Fruit fly (Drosophila melanogaster): ENCODE results near the gene CG7888.

Gene CG7888

DNA sequence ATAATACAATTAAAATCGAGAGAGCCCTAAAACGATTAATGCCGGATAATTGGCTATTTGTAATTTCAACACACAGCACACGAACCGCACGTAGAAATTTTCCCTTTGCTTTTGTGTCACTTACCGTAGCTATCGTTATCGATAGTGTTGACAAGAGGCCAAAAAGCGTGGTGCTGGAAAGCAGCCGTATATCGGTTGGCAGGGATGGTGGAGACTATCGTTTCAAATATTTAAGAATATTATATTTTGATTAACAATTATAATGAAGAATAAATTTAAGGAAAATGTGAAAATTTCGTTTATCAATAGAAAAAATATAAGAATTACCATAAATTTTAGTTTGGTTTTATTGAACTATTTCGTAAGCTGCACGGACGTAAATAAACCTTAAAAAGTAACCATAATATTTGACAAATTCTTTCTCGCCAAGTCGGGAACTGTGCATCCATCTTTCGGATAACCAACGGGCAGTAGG, 39.2 kb downstream of the CG7888 start, which contains the start of gene JIL-1 (continued):
- TF ChIP-seq CG12391 (tag; optimal IDR thresholded peaks at IDR 0.05): peak; percentile 71
- peak; percentile 37; the same call in 1 of the 2 replicates for TF ChIP-seq ttk (GFP tag; IDR thresholded peaks at IDR 0.05)
- TF ChIP-seq Dek (tag; optimal IDR thresholded peaks at IDR 0.05): peak; percentile 65
- TF ChIP-seq CG13123 (GFP tag; optimal IDR thresholded peaks at IDR 0.05): peak; percentile 39
- TF ChIP-seq Six4 (GFP tag; optimal IDR thresholded peaks at IDR 0.05): no peak
- peak; percentile 22 for TF ChIP-seq Dp (GFP tag; optimal IDR thresholded peaks at IDR 0.05)
- peak; percentile 79 for TF ChIP-seq pzg (GFP tag; optimal IDR thresholded peaks at IDR 0.05)
- TF ChIP-seq Hr39 (optimal IDR thresholded peaks at IDR 0.05): no peak
- no peak for TF ChIP-seq CG31365 (tag; optimal IDR thresholded peaks at IDR 0.05)
- peak; percentile 65 for TF ChIP-seq lab (GFP tag; optimal IDR thresholded peaks at IDR 0.05)
- TF ChIP-seq stwl (tag; optimal IDR thresholded peaks at IDR 0.05): peak; percentile 66
- no peak for TF ChIP-seq zf30C (GFP tag; optimal IDR thresholded peaks at IDR 0.05)
- peak; percentile 51 for TF ChIP-seq ems (GFP tag; optimal IDR thresholded peaks at IDR 0.05)
- TF ChIP-seq gsb (GFP tag; IDR thresholded peaks at IDR 0.05): peak; percentile 28; the same call in 1 of the 2 replicates
- peak; percentile 10 for TF ChIP-seq HLHmδ (GFP tag; optimal IDR thresholded peaks at IDR 0.05)
- TF ChIP-seq CG17612 (GFP tag; IDR thresholded peaks at IDR 0.05): no peak
- TF ChIP-seq h (optimal IDR thresholded peaks at IDR 0.05): no peak
- TF ChIP-seq psq (GFP tag; optimal IDR thresholded peaks at IDR 0.05): peak; percentile 88
- TF ChIP-seq vvl (GFP tag; IDR thresholded peaks at IDR 0.05): peak; percentile 87
- no peak for TF ChIP-seq kni (GFP tag; optimal IDR thresholded peaks at IDR 0.05)
- TF ChIP-seq tll (GFP tag; optimal IDR thresholded peaks at IDR 0.05): no peak
- TF ChIP-seq BEAF-32 (GFP tag; optimal IDR thresholded peaks at IDR 0.05): peak; percentile 89
- peak; percentile 76 for TF ChIP-seq Xrp1 (GFP tag; IDR thresholded peaks at IDR 0.05)
- peak; percentile 58 to 60 for TF ChIP-seq dpn (GFP tag; optimal IDR thresholded peaks at IDR 0.05)
- no peak for TF ChIP-seq kah (GFP tag; optimal IDR thresholded peaks at IDR 0.05)
- peak; percentile 65 for TF ChIP-seq Nf-YC (tag; optimal IDR thresholded peaks at IDR 0.05)
- TF ChIP-seq Nf-YA (GFP tag; IDR thresholded peaks at IDR 0.05): peak; percentile 9; the same call in 1 of the 2 replicates
- TF ChIP-seq CG12769 (tag; optimal IDR thresholded peaks at IDR 0.05): peak; percentile 35
- peak; percentile 12 for TF ChIP-seq CG8924 (tag; optimal IDR thresholded peaks at IDR 0.05)
- TF ChIP-seq bigmax (GFP tag; optimal IDR thresholded peaks at IDR 0.05): no peak
- TF ChIP-seq zfh1 (GFP tag; IDR thresholded peaks at IDR 0.05): peak; percentile 85; the same call in 2 of the 3 replicates
- peak; percentile 86 for TF ChIP-seq CG14860 (GFP tag; IDR thresholded peaks at IDR 0.05; ENCODE audit: partially characterized antibody)
- TF ChIP-seq CG10209 (GFP tag; optimal IDR thresholded peaks at IDR 0.05): peak; percentile 59
- TF ChIP-seq Hr3 (GFP tag; optimal IDR thresholded peaks at IDR 0.05): peak; percentile 65
- TF ChIP-seq CG42726 (GFP tag; IDR thresholded peaks at IDR 0.05; ENCODE audit: partially characterized antibody): peak; percentile 87
- TF ChIP-seq ash1 (GFP tag; optimal IDR thresholded peaks at IDR 0.05): no peak
- TF ChIP-seq HmgZ (tag; optimal IDR thresholded peaks at IDR 0.05): peak; percentile 49
- TF ChIP-seq yki (optimal IDR thresholded peaks at IDR 0.05): no peak
- no peak for TF ChIP-seq Trl (optimal IDR thresholded peaks at IDR 0.05)
- no peak for TF ChIP-seq Trl (GFP tag; optimal IDR thresholded peaks at IDR 0.05)
- TF ChIP-seq Aef1 (GFP tag; IDR thresholded peaks at IDR 0.05): peak; percentile 47
- no peak for TF ChIP-seq MTF-1 (GFP tag; optimal IDR thresholded peaks at IDR 0.05; ENCODE audit: borderline replicate concordance)
- TF ChIP-seq exex (tag; optimal IDR thresholded peaks at IDR 0.05): no peak
- no peak for TF ChIP-seq CG12744 (GFP tag; optimal IDR thresholded peaks at IDR 0.05)
- no peak for TF ChIP-seq hkb (optimal IDR thresholded peaks at IDR 0.05)
- peak; percentile 26; the same call in 1 of the 2 replicates for TF ChIP-seq hkb (GFP tag; IDR thresholded peaks at IDR 0.05)
- peak; percentile 35 for TF ChIP-seq jumu (GFP tag; optimal IDR thresholded peaks at IDR 0.05)
- no peak for TF ChIP-seq crol (GFP tag; IDR thresholded peaks at IDR 0.05)
- TF ChIP-seq onecut (GFP tag; IDR thresholded peaks at IDR 0.05): peak; percentile 56
- TF ChIP-seq wdn (GFP tag; IDR thresholded peaks at IDR 0.05): peak; percentile 65
- peak; percentile 25 for TF ChIP-seq CG17568 (GFP tag; optimal IDR thresholded peaks at IDR 0.05)
- TF ChIP-seq CG7745 (tag; optimal IDR thresholded peaks at IDR 0.05): no peak

Data from whole organism, embryonic.